Worm (Caenorhabditis elegans) whole organism, L2 larva: ENCODE data around the gene kbp-3.
A peak's percentile ranks its signal among the peaks of the same experiment; 100 is the strongest.

Source experiments
- C34F6.9 ChIP-seq: fragments of 150-350 bp; optimal IDR thresholded peaks from 2 replicates; lab custom pipeline; 2014; ENCODE audit warnings: missing biosample characterization, missing genetic modification characterization
- F13H6.1 ChIP-seq: sonication (generic microtip); optimal IDR thresholded peaks from 2 replicates; lab custom pipeline; 2016; ENCODE audit warnings: missing genetic modification characterization, missing compliant biosample characterization
- R02D3.7 ChIP-seq: fragments of 150-350 bp; optimal IDR thresholded peaks from 2 replicates; lab custom pipeline; 2014; ENCODE audit warnings: missing biosample characterization, missing genetic modification characterization
- ZK546.5 ChIP-seq: sonication (generic microtip); optimal IDR thresholded peaks from 2 replicates; lab custom pipeline; 2017; ENCODE audit warnings: missing biosample characterization, missing genetic modification characterization
- alr-1 ChIP-seq: fragments of 150-350 bp; optimal IDR thresholded peaks from 2 replicates; lab custom pipeline; 2014; ENCODE audit warnings: missing biosample characterization, missing genetic modification characterization
- aly-2 ChIP-seq: fragments of 150-350 bp; optimal IDR thresholded peaks from 2 replicates; lab custom pipeline; 2014; ENCODE audit warnings: missing biosample characterization, missing genetic modification characterization
- ama-1 ChIP-seq: fragments of 150-350 bp; optimal IDR thresholded peaks from 2 replicates; lab custom pipeline; 2018; ENCODE audit warnings: inconsistent platforms
- blmp-1 ChIP-seq: sonication (generic microtip); optimal IDR thresholded peaks from 2 replicates; lab custom pipeline; 2017; ENCODE audit warnings: missing genetic modification characterization, mild to moderate bottlenecking, missing compliant biosample characterization, antibody characterized with exemption, moderate library complexity; ENCODE audit not compliant: insufficient read depth
- ceh-16 ChIP-seq: fragments of 150-350 bp; optimal IDR thresholded peaks from 2 replicates; lab custom pipeline; 2014; ENCODE audit warnings: missing biosample characterization, missing genetic modification characterization
- ceh-82 ChIP-seq: fragments of 150-350 bp; optimal IDR thresholded peaks from 2 replicates; lab custom pipeline; 2014; ENCODE audit warnings: missing biosample characterization, missing genetic modification characterization
- crh-2 ChIP-seq: sonication (generic microtip); optimal IDR thresholded peaks from 2 replicates; lab custom pipeline; 2017; ENCODE audit warnings: missing biosample characterization, missing genetic modification characterization
- dmd-4 ChIP-seq: sonication (generic microtip); optimal IDR thresholded peaks from 2 replicates; lab custom pipeline; 2017; ENCODE audit warnings: missing biosample characterization, missing genetic modification characterization
- egl-27 ChIP-seq: sonication (generic microtip); optimal IDR thresholded peaks from 3 replicates; lab custom pipeline; 2017; ENCODE audit warnings: missing biosample characterization, missing genetic modification reagents, missing genetic modification characterization
- elt-1 ChIP-seq: fragments of 150-350 bp; optimal IDR thresholded peaks from 2 replicates; lab custom pipeline; 2014; ENCODE audit warnings: missing biosample characterization, missing genetic modification characterization
- fos-1 ChIP-seq: fragments of 150-350 bp; optimal IDR thresholded peaks from 2 replicates; lab custom pipeline; 2014; ENCODE audit warnings: missing biosample characterization, missing genetic modification characterization
- gmeb-1 ChIP-seq: fragments of 150-350 bp; optimal IDR thresholded peaks from 2 replicates; lab custom pipeline; 2014; ENCODE audit warnings: missing biosample characterization, missing genetic modification characterization
- lin-11 ChIP-seq: fragments of 150-350 bp; sonication (generic microtip); optimal IDR thresholded peaks from 2 replicates; lab custom pipeline; 2014; ENCODE audit warnings: missing biosample characterization, missing genetic modification characterization, inconsistent platforms, mixed read lengths
- lin-13 ChIP-seq: fragments of 150-350 bp; optimal IDR thresholded peaks from 2 replicates; lab custom pipeline; 2014; ENCODE audit warnings: missing biosample characterization, missing genetic modification reagents, missing genetic modification characterization
- lin-39 ChIP-seq: fragments of 150-350 bp; optimal IDR thresholded peaks from 2 replicates; lab custom pipeline; 2014; ENCODE audit warnings: missing biosample characterization, missing genetic modification reagents, missing genetic modification characterization
- lsy-2 ChIP-seq, 2 experiments: fragments of 150-350 bp in 1 of 2; sonication (generic microtip) in 1 of 2; optimal IDR thresholded peaks; 2 replicates each; lab custom pipeline; 2014 to 2017; ENCODE audit warnings: missing biosample characterization in 2 of 2, missing genetic modification characterization in 2 of 2
- mab-5 ChIP-seq: fragments of 150-350 bp; optimal IDR thresholded peaks from 2 replicates; lab custom pipeline; 2014; ENCODE audit warnings: missing biosample characterization, missing genetic modification characterization
- mbf-1 ChIP-seq: sonication (generic microtip); optimal IDR thresholded peaks from 2 replicates; lab custom pipeline; 2017; ENCODE audit warnings: missing biosample characterization, missing genetic modification characterization
- mdl-1 ChIP-seq, 2 experiments: fragments of 150-350 bp in 1 of 2; sonication (generic microtip) in 1 of 2; optimal IDR thresholded peaks; 2 replicates each; lab custom pipeline; 2017; ENCODE audit warnings: missing biosample characterization in 2 of 2, missing genetic modification characterization in 2 of 2
- nhr-10 ChIP-seq: sonication (generic microtip); optimal IDR thresholded peaks from 2 replicates; lab custom pipeline; 2017; ENCODE audit warnings: missing biosample characterization, missing genetic modification characterization
- nhr-12 ChIP-seq: fragments of 150-350 bp; optimal IDR thresholded peaks from 2 replicates; lab custom pipeline; 2014; ENCODE audit warnings: missing biosample characterization, missing genetic modification characterization
- nhr-129 ChIP-seq: fragments of 150-350 bp; optimal IDR thresholded peaks from 2 replicates; lab custom pipeline; 2014; ENCODE audit warnings: missing biosample characterization, missing genetic modification characterization
- nhr-21 ChIP-seq: fragments of 150-350 bp; optimal IDR thresholded peaks from 2 replicates; lab custom pipeline; 2014; ENCODE audit warnings: missing biosample characterization, missing genetic modification characterization
- nhr-23 ChIP-seq: fragments of 150-350 bp; optimal IDR thresholded peaks from 2 replicates; lab custom pipeline; 2014; ENCODE audit warnings: missing biosample characterization, missing genetic modification reagents, missing genetic modification characterization
- nhr-237 ChIP-seq: fragments of 150-350 bp; optimal IDR thresholded peaks from 2 replicates; lab custom pipeline; 2014; ENCODE audit warnings: missing biosample characterization, missing genetic modification characterization
- nhr-25 ChIP-seq: fragments of 150-350 bp; sonication (generic microtip); optimal IDR thresholded peaks from 3 replicates; lab custom pipeline; 2014; ENCODE audit warnings: missing biosample characterization, missing genetic modification characterization
- nhr-6 ChIP-seq: fragments of 150-350 bp; optimal IDR thresholded peaks from 2 replicates; lab custom pipeline; 2014; ENCODE audit warnings: missing biosample characterization, missing genetic modification characterization
- nhr-77 ChIP-seq: fragments of 150-350 bp; optimal IDR thresholded peaks from 2 replicates; lab custom pipeline; 2014; ENCODE audit warnings: missing biosample characterization, missing genetic modification characterization
- peb-1 ChIP-seq: fragments of 150-350 bp; optimal IDR thresholded peaks from 2 replicates; lab custom pipeline; 2014; ENCODE audit warnings: missing biosample characterization, missing genetic modification characterization
- sem-4 ChIP-seq: fragments of 150-350 bp; optimal IDR thresholded peaks from 2 replicates; lab custom pipeline; 2014; ENCODE audit warnings: missing biosample characterization, missing genetic modification reagents, missing genetic modification characterization
- skn-1 ChIP-seq: sonication (generic microtip); optimal IDR thresholded peaks from 2 replicates; lab custom pipeline; 2017; ENCODE audit warnings: missing biosample characterization, missing genetic modification characterization
- sma-3 ChIP-seq: sonication (generic microtip); optimal IDR thresholded peaks from 2 replicates; lab custom pipeline; 2016; ENCODE audit warnings: missing genetic modification reagents, missing genetic modification characterization, missing compliant biosample characterization
- sma-9 ChIP-seq, 2 experiments: fragments of 150-350 bp in 1 of 2; sonication (generic microtip) in 1 of 2; optimal IDR thresholded peaks; 2 replicates each; lab custom pipeline; 2014 to 2016; ENCODE audit warnings: missing genetic modification characterization in 2 of 2, mild to moderate bottlenecking in 1 of 2, missing biosample characterization in 1 of 2, missing compliant biosample characterization in 1 of 2, missing genetic modification reagents in 1 of 2, moderate library complexity in 1 of 2
- unc-39 ChIP-seq: fragments of 150-350 bp; optimal IDR thresholded peaks from 2 replicates; lab custom pipeline; 2014; ENCODE audit warnings: missing biosample characterization, missing genetic modification characterization
- unc-55 ChIP-seq: fragments of 150-350 bp; sonication (generic microtip); optimal IDR thresholded peaks from 3 replicates; lab custom pipeline; 2014; ENCODE audit warnings: missing biosample characterization, missing genetic modification reagents, missing genetic modification characterization
- unc-62 ChIP-seq: fragments of 150-350 bp; optimal IDR thresholded peaks from 2 replicates; lab custom pipeline; 2014; ENCODE audit warnings: missing biosample characterization, missing genetic modification reagents, missing genetic modification characterization
- ztf-1 ChIP-seq: fragments of 200-800 bp; sonication (Bioruptor generic); conservative IDR thresholded peaks from 2 replicates; pipeline ENCODE4 v1.3.6; 2022; ENCODE audit warnings: missing genetic modification characterization, missing compliant biosample characterization
- ztf-11 ChIP-seq: sonication (generic microtip); optimal IDR thresholded peaks from 2 replicates; lab custom pipeline; 2017; ENCODE audit warnings: missing biosample characterization, missing genetic modification characterization
- ztf-4 ChIP-seq: fragments of 150-350 bp; optimal IDR thresholded peaks from 2 replicates; lab custom pipeline; 2014; ENCODE audit warnings: missing biosample characterization, missing genetic modification characterization

Gene kbp-3

ce11 chrII:14437922-14438458, 48.1 kb upstream of the kbp-3 start, which contains the start of gene K04B12.2:
Gene K04B12.2 (minus strand): TSS chrII:14437972.
- TF ChIP-seq skn-1 (no peak), lsy-2 (tag; optimal IDR thresholded peaks at IDR 0.05; lab: Kevin White, UChicago) (peak in 1 of 2 experiments; percentile 64), ceh-82 (tag; lab: Kevin White, UChicago) (no peak), nhr-21 (tag; lab: Kevin White, UChicago) (peak; percentile 34), C34F6.9 (peak; percentile 79), nhr-23 (tag; lab: Kevin White, UChicago) (no peak), dmd-4 (no peak), crh-2 (tag; lab: Kevin White, UChicago) (peak; percentile 85), R02D3.7 (tag; lab: Kevin White, UChicago) (no peak), lin-39 (no peak), unc-62 (GFP tag; lab: Kevin White, UChicago) (no peak), nhr-10 (no peak), nhr-12 (tag; lab: Kevin White, UChicago) (no peak), egl-27 (tag; lab: Kevin White, UChicago) (peak; percentile 36), fos-1 (peak; percentile 87), gmeb-1 (peak; percentile 71), aly-2 (tag; lab: Kevin White, UChicago) (no peak), ztf-4 (tag; lab: Kevin White, UChicago) (no peak), peb-1 (no peak), nhr-237 (no peak), ama-1 (no peak), mbf-1 (tag; lab: Kevin White, UChicago) (no peak), unc-39 (no peak), alr-1 (tag; lab: Kevin White, UChicago) (no peak), mab-5 (no peak), mdl-1 (tag; optimal IDR thresholded peaks at IDR 0.05; lab: Kevin White, UChicago) (peak; percentile 20 to 35), lin-11 (peak; percentile 63), sma-9 (GFP tag; optimal IDR thresholded peaks at IDR 0.05; lab: Kevin White, UChicago) (peak; percentile 81), sma-9 (tag; optimal IDR thresholded peaks at IDR 0.05; lab: Kevin White, UChicago) (no peak), ZK546.5 (tag; lab: Kevin White, UChicago) (no peak), unc-55 (peak; percentile 75), elt-1 (tag; lab: Kevin White, UChicago) (no peak), nhr-129 (peak; percentile 84), lin-13 (GFP tag; lab: Kevin White, UChicago) (peak; percentile 19), ztf-1 (GFP tag; lab: Robert Waterston, UW) (no peak), nhr-25 (tag; lab: Kevin White, UChicago) (peak; percentile 49), sma-3 (GFP tag; lab: Kevin White, UChicago) (peak; percentile 65), ceh-16 (tag; lab: Kevin White, UChicago) (peak; percentile 15), sem-4 (tag; lab: Kevin White, UChicago) (no peak), F13H6.1 (tag; lab: Kevin White, UChicago) (peak; percentile 80), nhr-6 (tag; lab: Kevin White, UChicago) (no peak), ztf-11 (tag; lab: Kevin White, UChicago) (no peak), blmp-1 (tag; lab: Kevin White, UChicago) (peak; percentile 10), nhr-77 (peak; percentile 3)

- no peak for TF ChIP-seq nhr-23 (tag; lab: Kevin White, UChicago)
- no peak for TF ChIP-seq nhr-6 (tag; lab: Kevin White, UChicago)
- no peak for TF ChIP-seq ztf-1 (GFP tag; lab: Robert Waterston, UW)
- no peak for TF ChIP-seq mbf-1 (tag; lab: Kevin White, UChicago)
- no peak for TF ChIP-seq ceh-82 (tag; lab: Kevin White, UChicago)
- TF ChIP-seq mdl-1 (tag; optimal IDR thresholded peaks at IDR 0.05; lab: Kevin White, UChicago), result no peak
- no peak for TF ChIP-seq crh-2 (tag; lab: Kevin White, UChicago)
These were observed 47.2 kb upstream of the kbp-3 start for ce11 chrII:14437116-14437515.
